Worm (Caenorhabditis elegans) whole organism, mixed stage, embryonic: ENCODE data around the gene rep-1.

Experiments used
- elt-3 ChIP-seq: fragments of 150-350 bp; optimal IDR thresholded peaks from 2 replicates; lab custom pipeline; 2014; ENCODE audit warnings: missing biosample characterization, missing genetic modification characterization
- lin-13 ChIP-seq: fragments of 150-350 bp; optimal IDR thresholded peaks from 2 replicates; lab custom pipeline; 2014; ENCODE audit warnings: missing biosample characterization, missing genetic modification characterization
- mab-5 ChIP-seq: fragments of 150-350 bp; optimal IDR thresholded peaks from 2 replicates; lab custom pipeline; 2014; ENCODE audit warnings: missing biosample characterization, missing genetic modification characterization
- nhr-12 ChIP-seq: fragments of 150-350 bp; optimal IDR thresholded peaks from 2 replicates; lab custom pipeline; 2014; ENCODE audit warnings: missing biosample characterization, missing genetic modification characterization
- nhr-28 ChIP-seq: fragments of 150-350 bp; optimal IDR thresholded peaks from 2 replicates; lab custom pipeline; 2014; ENCODE audit warnings: missing biosample characterization, missing genetic modification characterization
- nhr-76 ChIP-seq: sonication (generic microtip); optimal IDR thresholded peaks from 2 replicates; lab custom pipeline; 2017; ENCODE audit warnings: missing biosample characterization, missing genetic modification characterization
- sem-2 ChIP-seq: fragments of 200-800 bp; sonication (Bioruptor generic); optimal IDR thresholded peaks from 2 replicates; lab custom pipeline; 2018; ENCODE audit warnings: mild to moderate bottlenecking, missing genetic modification characterization, missing compliant biosample characterization
- unc-39 ChIP-seq: fragments of 150-350 bp; optimal IDR thresholded peaks from 2 replicates; lab custom pipeline; 2014; ENCODE audit warnings: missing biosample characterization, missing genetic modification characterization

DNA sequence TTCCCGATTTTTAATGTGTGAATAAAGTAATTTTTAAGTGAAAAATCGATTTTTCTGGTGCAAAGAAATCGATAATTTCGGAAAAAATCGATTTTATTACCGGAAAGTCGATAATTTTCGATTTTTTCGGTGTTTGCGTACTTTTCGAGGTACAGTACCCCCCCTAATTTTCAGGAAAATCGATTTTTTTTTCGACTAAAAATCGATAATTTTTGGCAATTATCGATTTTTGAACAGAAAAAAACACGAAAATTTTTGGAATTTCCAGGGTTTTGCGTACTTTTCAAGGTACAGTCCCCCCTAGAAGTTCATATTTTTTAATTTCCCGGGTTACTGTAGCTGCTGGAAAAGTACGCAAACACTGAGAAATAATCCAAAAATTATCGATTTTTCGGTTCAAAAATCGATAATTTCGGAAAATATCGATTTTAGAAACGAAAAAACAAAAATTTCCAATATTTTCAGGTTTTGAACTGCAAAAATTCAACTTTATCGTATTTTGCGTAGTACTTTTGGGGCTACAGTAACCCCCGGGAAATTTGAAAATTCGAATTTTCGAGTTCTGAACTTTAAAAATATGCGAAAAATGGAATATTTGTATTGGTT is 26.6 kb upstream of the rep-1 start:
- no peak for TF ChIP-seq lin-13
- TF ChIP-seq mab-5 (tag; lab: Kevin White, UChicago), result no peak
- no peak for TF ChIP-seq nhr-28 (tag; lab: Kevin White, UChicago)
- no peak for TF ChIP-seq sem-2 (GFP tag; lab: Kevin White, UChicago)
- no peak for TF ChIP-seq nhr-12 (tag; lab: Kevin White, UChicago)
- TF ChIP-seq nhr-76 (tag; lab: Kevin White, UChicago), result no peak
- no peak for TF ChIP-seq elt-3 (tag; lab: Kevin White, UChicago)
- no peak for TF ChIP-seq unc-39 (tag; lab: Kevin White, UChicago)
